Fruit fly (Drosophila melanogaster) whole organism, embryonic: ENCODE results near the gene CG14043.

Experiments used
- B-H2 ChIP-seq: fragments of 200-800 bp; sonication (Bioruptor generic); optimal IDR thresholded peaks from 2 replicates; lab custom pipeline; 2018; ENCODE audit warnings: missing biosample characterization, mild to moderate bottlenecking, missing genetic modification characterization
- CG10321 ChIP-seq: fragments of 200-800 bp; sonication (Bioruptor generic); IDR thresholded peaks from 2 replicates; pipeline ENCODE4 v1.3.6; 2022; ENCODE audit warnings: missing biosample characterization, missing genetic modification characterization
- CG10366 ChIP-seq: fragments of 200-800 bp; sonication (Bioruptor generic); IDR thresholded peaks from 2 replicates; pipeline ENCODE4 v1.3.6; 2022; ENCODE audit warnings: missing biosample characterization, missing genetic modification characterization
- CG10654 ChIP-seq: fragments of 200-800 bp; sonication (Bioruptor generic); optimal IDR thresholded peaks from 2 replicates; lab custom pipeline; 2016; ENCODE audit warnings: missing biosample characterization, missing genetic modification characterization
- CG10979 ChIP-seq: fragments of 200-800 bp; sonication (Bioruptor generic); optimal IDR thresholded peaks from 2 replicates; lab custom pipeline; 2018; ENCODE audit warnings: missing biosample characterization, mild to moderate bottlenecking, missing genetic modification characterization, moderate library complexity
- CG11723 ChIP-seq: fragments of 200-800 bp; sonication (Bioruptor generic); optimal IDR thresholded peaks from 2 replicates; lab custom pipeline; 2017; ENCODE audit warnings: missing biosample characterization, mild to moderate bottlenecking, missing genetic modification characterization
- CG12104 ChIP-seq: fragments of 200-800 bp; sonication (Bioruptor generic); optimal IDR thresholded peaks from 3 replicates; lab custom pipeline; 2016; ENCODE audit warnings: missing biosample characterization, missing genetic modification characterization
- CG13424 ChIP-seq: fragments of 200-800 bp; sonication (Bioruptor generic); optimal IDR thresholded peaks from 2 replicates; lab custom pipeline; 2019; ENCODE audit warnings: missing biosample characterization, mild to moderate bottlenecking, missing genetic modification characterization, moderate library complexity
- CG13894 ChIP-seq: fragments of 200-800 bp; sonication (Bioruptor generic); optimal IDR thresholded peaks from 3 replicates; lab custom pipeline; 2018; ENCODE audit warnings: missing biosample characterization, mild to moderate bottlenecking, missing genetic modification characterization, moderate library complexity
- CG14710 ChIP-seq: fragments of 200-800 bp; sonication (Bioruptor generic); optimal IDR thresholded peaks from 3 replicates; lab custom pipeline; 2019; ENCODE audit warnings: missing biosample characterization, mild to moderate bottlenecking, missing genetic modification characterization, moderate library complexity
- CG15011 ChIP-seq: fragments of 200-800 bp; sonication (Bioruptor generic); optimal IDR thresholded peaks from 3 replicates; lab custom pipeline; 2018; ENCODE audit warnings: missing biosample characterization, mild to moderate bottlenecking, missing genetic modification characterization
- CG17328 ChIP-seq: fragments of 200-800 bp; sonication (Bioruptor generic); IDR thresholded peaks from 2 replicates; pipeline ENCODE4 v1.3.6; 2022; ENCODE audit warnings: missing biosample characterization, missing genetic modification characterization
- CG1792 ChIP-seq: fragments of 200-800 bp; sonication (Bioruptor generic); optimal IDR thresholded peaks from 2 replicates; lab custom pipeline; 2016; ENCODE audit warnings: missing biosample characterization, missing genetic modification characterization
- CG18764 ChIP-seq: fragments of 200-800 bp; sonication (Bioruptor generic); optimal IDR thresholded peaks from 3 replicates; lab custom pipeline; 2016; ENCODE audit warnings: missing biosample characterization, missing genetic modification characterization
- CG3163 ChIP-seq: fragments of 200-800 bp; sonication (Bioruptor generic); optimal IDR thresholded peaks from 3 replicates; lab custom pipeline; 2016; ENCODE audit warnings: missing biosample characterization, missing genetic modification characterization
- CG5245 ChIP-seq: fragments of 200-800 bp; sonication (Bioruptor generic); optimal IDR thresholded peaks from 3 replicates; lab custom pipeline; 2016; ENCODE audit warnings: missing biosample characterization, missing genetic modification characterization
- CG7987 ChIP-seq: fragments of 200-800 bp; sonication (Bioruptor generic); optimal IDR thresholded peaks from 2 replicates; lab custom pipeline; 2018; ENCODE audit warnings: missing biosample characterization, mild to moderate bottlenecking, missing genetic modification characterization, moderate library complexity
- CG8089 ChIP-seq: fragments of 200-800 bp; sonication (Bioruptor generic); optimal IDR thresholded peaks from 3 replicates; lab custom pipeline; 2016; ENCODE audit warnings: missing biosample characterization, missing genetic modification characterization
- CoRest ChIP-seq: fragments of 200-800 bp; sonication (Bioruptor generic); optimal IDR thresholded peaks from 3 replicates; lab custom pipeline; 2018; ENCODE audit warnings: missing biosample characterization, mild to moderate bottlenecking, missing genetic modification characterization, moderate library complexity
- CrebB ChIP-seq: fragments of 200-800 bp; sonication (Bioruptor generic); optimal IDR thresholded peaks from 3 replicates; lab custom pipeline; 2018; ENCODE audit warnings: missing biosample characterization, mild to moderate bottlenecking, missing genetic modification characterization
- D19A ChIP-seq: fragments of 200-800 bp; optimal IDR thresholded peaks from 3 replicates; lab custom pipeline; 2019; ENCODE audit warnings: missing biosample characterization, mild to moderate bottlenecking, missing genetic modification characterization, moderate library complexity
- E2f2 ChIP-seq: fragments of 200-800 bp; sonication (Bioruptor generic); IDR thresholded peaks from 2 replicates; pipeline ENCODE4 v1.3.6; 2022; ENCODE audit warnings: missing biosample characterization, missing genetic modification characterization
- Gug ChIP-seq: fragments of 200-800 bp; sonication (Bioruptor generic); IDR thresholded peaks from 4 replicates; pipeline ENCODE4 v1.3.6; 2022; ENCODE audit warnings: missing biosample characterization, missing genetic modification characterization
- Hey ChIP-seq: fragments of 200-800 bp; sonication (Bioruptor generic); optimal IDR thresholded peaks from 3 replicates; lab custom pipeline; 2018; ENCODE audit warnings: missing biosample characterization, mild to moderate bottlenecking, missing genetic modification characterization
- Hr51 ChIP-seq, 2 experiments: fragments of 200-800 bp; sonication (Bioruptor generic); optimal IDR thresholded peaks; 2 replicates in 1 of 2; 3 replicates in 1 of 2; lab custom pipeline; 2016 to 2018; ENCODE audit warnings: missing biosample characterization in 2 of 2, missing genetic modification characterization in 2 of 2, mild to moderate bottlenecking in 1 of 2, moderate library complexity in 1 of 2
- Mrtf ChIP-seq: fragments of 200-800 bp; sonication (Bioruptor generic); IDR thresholded peaks from 3 replicates; pipeline ENCODE4 v1.3.6; 2022; ENCODE audit warnings: missing biosample characterization, missing genetic modification characterization
- Neu2 ChIP-seq: fragments of 200-800 bp; sonication (Bioruptor generic); optimal IDR thresholded peaks from 3 replicates; lab custom pipeline; 2016; ENCODE audit warnings: missing biosample characterization, missing genetic modification characterization, borderline replicate concordance
- Nf-YC ChIP-seq: fragments of 200-800 bp; optimal IDR thresholded peaks from 3 replicates; lab custom pipeline; 2019; ENCODE audit warnings: missing biosample characterization, mild to moderate bottlenecking, missing genetic modification characterization, moderate library complexity
- Oaz ChIP-seq: fragments of 200-800 bp; sonication (Bioruptor generic); IDR thresholded peaks from 2 replicates; pipeline ENCODE4 v1.3.6; 2022; ENCODE audit warnings: missing biosample characterization, missing genetic modification characterization
- Sin3A ChIP-seq: fragments of >200 bp; optimal IDR thresholded peaks from 2 replicates; lab custom pipeline; 2018
- TFAM ChIP-seq: fragments of 200-800 bp; sonication (Bioruptor generic); optimal IDR thresholded peaks from 2 replicates; lab custom pipeline; 2017; ENCODE audit warnings: missing biosample characterization, missing genetic modification characterization, inconsistent platforms
- al ChIP-seq: fragments of 200-800 bp; sonication (Bioruptor generic); IDR thresholded peaks from 2 replicates; pipeline ENCODE4 v1.3.6; 2022; ENCODE audit warnings: missing biosample characterization, missing genetic modification characterization
- aop ChIP-seq: fragments of 200-800 bp; sonication (Bioruptor generic); IDR thresholded peaks from 2 replicates; pipeline ENCODE4 v1.3.6; 2022; ENCODE audit warnings: missing biosample characterization, missing genetic modification characterization
- ash1 ChIP-seq: fragments of 200-800 bp; sonication (Bioruptor generic); optimal IDR thresholded peaks from 2 replicates; lab custom pipeline; 2018; ENCODE audit warnings: missing biosample characterization, mild to moderate bottlenecking, missing genetic modification characterization
- az2 ChIP-seq: fragments of 200-800 bp; sonication (Bioruptor generic); optimal IDR thresholded peaks from 3 replicates; lab custom pipeline; 2016; ENCODE audit warnings: missing biosample characterization, missing genetic modification characterization
- croc ChIP-seq: fragments of 200-800 bp; sonication (Bioruptor generic); conservative IDR thresholded peaks from 3 replicates; pipeline ENCODE4 v1.3.6; 2022; ENCODE audit warnings: missing biosample characterization, missing genetic modification characterization
- danr ChIP-seq: fragments of 200-800 bp; sonication (Bioruptor generic); IDR thresholded peaks from 2 replicates; pipeline ENCODE4 v1.3.6; 2022; ENCODE audit warnings: missing biosample characterization, missing genetic modification characterization
- ems ChIP-seq: fragments of 200-800 bp; sonication (Bioruptor generic); optimal IDR thresholded peaks from 3 replicates; lab custom pipeline; 2016; ENCODE audit warnings: missing biosample characterization, missing genetic modification characterization
- en ChIP-seq: fragments of 200-800 bp; sonication (Bioruptor generic); optimal IDR thresholded peaks from 2 replicates; lab custom pipeline; 2016; ENCODE audit warnings: missing biosample characterization, missing genetic modification characterization
- lola ChIP-seq, 3 experiments: fragments of >200 bp in 2 of 3; fragments of 200-800 bp in 1 of 3; sonication (Bioruptor generic) in 1 of 3; optimal IDR thresholded peaks; 2 replicates each; lab custom pipeline; 2017 to 2019; ENCODE audit warnings: missing biosample characterization in 3 of 3, missing genetic modification characterization in 3 of 3, mild to moderate bottlenecking in 1 of 3, moderate library complexity in 1 of 3
- mirr ChIP-seq: fragments of 200-800 bp; sonication (Bioruptor generic); optimal IDR thresholded peaks from 3 replicates; lab custom pipeline; 2018; ENCODE audit warnings: missing biosample characterization, mild to moderate bottlenecking, missing genetic modification characterization
- otp ChIP-seq: fragments of 200-800 bp; sonication (Bioruptor generic); IDR thresholded peaks from 3 replicates; pipeline ENCODE4, ENCODE4 v1.3.6; 2022; ENCODE audit warnings: missing biosample characterization, missing genetic modification characterization
- p53 ChIP-seq: fragments of 200-800 bp; sonication (Bioruptor generic); optimal IDR thresholded peaks from 2 replicates; lab custom pipeline; 2016; ENCODE audit warnings: missing biosample characterization, missing genetic modification characterization
- pb ChIP-seq: fragments of 200-800 bp; sonication (Bioruptor generic); optimal IDR thresholded peaks from 3 replicates; lab custom pipeline; 2016; ENCODE audit warnings: missing biosample characterization, missing genetic modification characterization
- salm ChIP-seq: fragments of 200-800 bp; sonication (Bioruptor generic); optimal IDR thresholded peaks from 2 replicates; lab custom pipeline; 2018; ENCODE audit warnings: missing biosample characterization, mild to moderate bottlenecking, missing genetic modification characterization
- sens ChIP-seq: fragments of 200-800 bp; sonication (Bioruptor generic); peaks from one replicate; lab custom pipeline; 2016; ENCODE audit warnings: missing biosample characterization, missing genetic modification characterization
- seq ChIP-seq: fragments of 200-800 bp; sonication (Bioruptor generic); IDR thresholded peaks from 2 replicates; pipeline ENCODE4 v1.3.6; 2022; ENCODE audit warnings: missing biosample characterization, missing genetic modification characterization
- vnd ChIP-seq: fragments of 200-800 bp; sonication (Bioruptor generic); IDR thresholded peaks from 3 replicates; pipeline ENCODE4 v1.3.6; 2022; ENCODE audit warnings: missing biosample characterization, missing genetic modification characterization; ENCODE audit not compliant: partially characterized antibody
- wdn ChIP-seq: fragments of 200-800 bp; sonication (Bioruptor generic); IDR thresholded peaks from 2 replicates; pipeline ENCODE4 v1.3.6; 2022; ENCODE audit warnings: missing biosample characterization, missing genetic modification characterization
- zen ChIP-seq: fragments of 200-800 bp; sonication (Bioruptor generic); optimal IDR thresholded peaks from 3 replicates; lab custom pipeline; 2018; ENCODE audit warnings: missing biosample characterization, mild to moderate bottlenecking, missing genetic modification characterization, moderate library complexity

CG14043 gene

DNA sequence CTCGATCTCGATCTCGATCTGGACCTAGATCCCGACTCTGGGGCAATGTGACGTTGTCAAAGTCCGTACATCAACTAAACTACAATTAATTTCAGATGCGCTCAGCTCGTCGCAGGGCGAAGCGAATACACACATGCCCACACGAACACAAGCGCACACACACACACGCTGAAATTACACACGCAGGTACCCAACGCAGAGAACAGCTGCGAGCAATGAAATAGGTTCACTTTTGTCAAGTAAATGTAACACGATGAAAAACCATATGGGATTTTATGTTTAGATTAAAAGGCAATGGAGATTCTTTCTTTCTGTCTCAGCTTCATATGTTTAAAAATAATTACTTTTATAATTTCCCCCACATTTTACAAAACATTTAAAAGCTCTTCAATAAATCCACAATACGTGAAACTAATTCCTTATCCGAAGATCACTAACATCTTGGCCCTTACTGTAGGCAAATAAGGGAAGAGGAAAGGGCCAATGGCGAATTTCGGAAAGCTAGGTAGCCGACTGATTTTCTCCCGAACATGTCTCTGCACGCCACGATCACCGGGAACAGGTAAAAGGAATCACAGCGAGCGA, 28.9 kb downstream of the CG14043 start (continued):
- TF ChIP-seq CG1792 (GFP tag; lab: Kevin White, UChicago) (peak; percentile 9), ash1 (GFP tag; lab: Kevin White, UChicago) (no peak), CG13894 (tag; lab: Kevin White, UChicago) (peak; percentile 67), seq (peak; percentile 78), mirr (GFP tag; lab: Kevin White, UChicago) (peak; percentile 31), CG10979 (tag; lab: Kevin White, UChicago) (peak; percentile 90), CG8089 (GFP tag; lab: Kevin White, UChicago) (peak; percentile 66), D19A (tag; lab: Kevin White, UChicago) (peak; percentile 74), zen (tag; lab: Kevin White, UChicago) (peak; percentile 92), Gug (GFP tag; lab: Robert Waterston, UW) (peak; percentile 66), salm (tag; lab: Kevin White, UChicago) (peak; percentile 63), Oaz (peak; percentile 58), aop (no peak; the same call in 1 of the 2 replicates), pb (GFP tag; lab: Kevin White, UChicago) (peak; percentile 57), Nf-YC (tag; lab: Kevin White, UChicago) (peak; percentile 81), CrebB (tag; lab: Kevin White, UChicago) (peak; percentile 56), otp (GFP tag; lab: Robert Waterston, UW) (peak; percentile 67; the same call in 2 of the 3 replicates), wdn (GFP tag; lab: Robert Waterston, UW) (peak; percentile 58), CG10654 (peak; percentile 63), croc (peak; percentile 75), lola (GFP tag; optimal IDR thresholded peaks at IDR 0.05; lab: Kevin White, UChicago) (peak in 1 of 3 experiments; percentile 94), CoRest (tag; lab: Kevin White, UChicago) (peak; percentile 88), Sin3A (lab: Kevin White, UChicago) (no peak), ems (GFP tag; lab: Kevin White, UChicago) (peak; percentile 59), p53 (GFP tag; lab: Kevin White, UChicago) (peak; percentile 97), Hey (tag; lab: Kevin White, UChicago) (peak; percentile 17), Mrtf (GFP tag; lab: Robert Waterston, UW) (peak; percentile 74; the same call in 2 of the 3 replicates), Hr51 (GFP tag; optimal IDR thresholded peaks at IDR 0.05; lab: Kevin White, UChicago) (peak; percentile 23 to 87), B-H2 (GFP tag; lab: Kevin White, UChicago) (peak; percentile 43), vnd (GFP tag; lab: Robert Waterston, UW) (no peak), CG10321 (GFP tag; lab: Robert Waterston, UW) (no peak), al (GFP tag; lab: Robert Waterston, UW) (peak; percentile 79), CG18764 (GFP tag; lab: Kevin White, UChicago) (peak; percentile 34), sens (peak; percentile 97), E2f2 (GFP tag; lab: Robert Waterston, UW) (peak; percentile 63), CG12104 (peak; percentile 73), CG3163 (GFP tag; lab: Kevin White, UChicago) (no peak), CG13424 (peak; percentile 92), Neu2 (GFP tag; lab: Kevin White, UChicago) (peak; percentile 45), CG17328 (GFP tag; lab: Robert Waterston, UW) (peak; percentile 84), CG7987 (GFP tag; lab: Kevin White, UChicago) (peak; percentile 24), danr (GFP tag; lab: Robert Waterston, UW) (peak; percentile 76), CG11723 (GFP tag; lab: Kevin White, UChicago) (peak; percentile 63), CG15011 (peak; percentile 81), TFAM (GFP tag; lab: Kevin White, UChicago) (peak; percentile 6), CG5245 (GFP tag; lab: Kevin White, UChicago) (peak; percentile 56), CG10366 (GFP tag; lab: Robert Waterston, UW) (peak; percentile 75), CG14710 (tag; lab: Kevin White, UChicago) (peak; percentile 87), az2 (GFP tag; lab: Kevin White, UChicago) (peak; percentile 77), en (peak; percentile 45)
